Worm (Caenorhabditis elegans): Measurements from ENCODE around the gene rpl-21.

Gene rpl-21

ce11 chrIII:8130177-8130902, at the start of gene rpl-21, which contains the start of gene C14B9.10:
Gene rpl-21, minus strand, starts transcription at chrIII:8130227.
Gene C14B9.10, plus strand, starts transcription at chrIII:8130852.
- TF ChIP-seq akir-1 (GFP tag; optimal IDR thresholded peaks at IDR 0.05) = no peak
- no peak for TF ChIP-seq C06A6.2 (GFP tag; conservative IDR thresholded peaks at IDR 0.05)
- TF ChIP-seq K12H6.12 (tag; optimal IDR thresholded peaks at IDR 0.05) = no peak
- no peak for TF ChIP-seq chd-7 (tag; optimal IDR thresholded peaks at IDR 0.05)
- peak; percentile 76 for TF ChIP-seq rcor-1 (GFP tag; IDR thresholded peaks at IDR 0.05)
- no peak for TF ChIP-seq sea-2 (GFP tag; IDR thresholded peaks at IDR 0.05)
- peak; percentile 96 for TF ChIP-seq lsl-1 (GFP tag; optimal IDR thresholded peaks at IDR 0.05)
- peak in 1 of 3 experiments; percentile 67 for TF ChIP-seq lin-35 (GFP tag; optimal IDR thresholded peaks at IDR 0.05)
- TF ChIP-seq cebp-1 (GFP tag; IDR thresholded peaks at IDR 0.05) = no peak
- TF ChIP-seq cebp-1 (tag; optimal IDR thresholded peaks at IDR 0.05) = peak; percentile 64
- peak; percentile 36 for TF ChIP-seq nhr-80 (tag; optimal IDR thresholded peaks at IDR 0.05)
- TF ChIP-seq die-1 (tag; optimal IDR thresholded peaks at IDR 0.05) = no peak
- no peak for TF ChIP-seq aptf-3 (GFP tag; IDR thresholded peaks at IDR 0.05)
- peak; percentile 60 for TF ChIP-seq xnd-1 (tag; optimal IDR thresholded peaks at IDR 0.05)
- TF ChIP-seq B0035.1 (tag; optimal IDR thresholded peaks at IDR 0.05) = no peak
- TF ChIP-seq nfya-2 (GFP tag; IDR thresholded peaks at IDR 0.05) = no peak
- TF ChIP-seq ztf-22 (GFP tag; optimal IDR thresholded peaks at IDR 0.05) = no peak
- TF ChIP-seq lin-40 (tag; optimal IDR thresholded peaks at IDR 0.05) = peak; percentile 46
- no peak for TF ChIP-seq zfh-2 (GFP tag; conservative IDR thresholded peaks at IDR 0.05)
- TF ChIP-seq Y79H2A.3 (GFP tag; conservative IDR thresholded peaks at IDR 0.05) = no peak
- peak; percentile 71 for TF ChIP-seq tbp1 (GFP tag; optimal IDR thresholded peaks at IDR 0.05)
- TF ChIP-seq nfya-1 (tag; optimal IDR thresholded peaks at IDR 0.05; ENCODE audit: borderline replicate concordance, insufficient read depth) = no peak
- TF ChIP-seq ets-4 (GFP tag; optimal IDR thresholded peaks at IDR 0.05) = no peak
- no peak for TF ChIP-seq ceh-58 (GFP tag; IDR thresholded peaks at IDR 0.05)
- peak; percentile 82 for TF ChIP-seq tlf-1 (GFP tag; optimal IDR thresholded peaks at IDR 0.05)
- peak; percentile 70 for TF ChIP-seq attf-3 (GFP tag; conservative IDR thresholded peaks at IDR 0.05)
- no peak for TF ChIP-seq F57A8.1 (GFP tag; optimal IDR thresholded peaks at IDR 0.05)
- TF ChIP-seq madf-8 (GFP tag; conservative IDR thresholded peaks at IDR 0.05) = peak; percentile 53
- TF ChIP-seq hrde-1 (tag; optimal IDR thresholded peaks at IDR 0.05; ENCODE audit: borderline replicate concordance) = no peak
- no peak for TF ChIP-seq nhr-179 (tag; optimal IDR thresholded peaks at IDR 0.05)
- no peak for TF ChIP-seq T26A5.8 (tag; optimal IDR thresholded peaks at IDR 0.05)
- TF ChIP-seq nhr-90 (tag; optimal IDR thresholded peaks at IDR 0.05) = no peak
- TF ChIP-seq nhr-27 (tag; optimal IDR thresholded peaks at IDR 0.05) = no peak
- peak; percentile 25; the same call in 1 of the 2 replicates for TF ChIP-seq C17E4.6 (GFP tag; IDR thresholded peaks at IDR 0.05)
- TF ChIP-seq snpc-1.1 (tag; optimal IDR thresholded peaks at IDR 0.05; ENCODE audit: insufficient read depth) = peak; percentile 60
- no peak for TF ChIP-seq F39B2.1 (GFP tag; IDR thresholded peaks at IDR 0.05)
- peak; percentile 89 for TF ChIP-seq pbrm-1 (GFP tag; IDR thresholded peaks at IDR 0.05)
- TF ChIP-seq ztf-26 (tag; optimal IDR thresholded peaks at IDR 0.05) = no peak
- no peak for TF ChIP-seq egrh-3 (GFP tag; IDR thresholded peaks at IDR 0.05)
- TF ChIP-seq ztf-25 (GFP tag; IDR thresholded peaks at IDR 0.05) = no peak
- TF ChIP-seq madf-6 (GFP tag; IDR thresholded peaks at IDR 0.05) = peak; percentile 92
- TF ChIP-seq ztf-6 (GFP tag; IDR thresholded peaks at IDR 0.05) = no peak
- peak; percentile 63 for TF ChIP-seq B0336.3 (GFP tag; IDR thresholded peaks at IDR 0.05)
- TF ChIP-seq T07F8.4 (tag; optimal IDR thresholded peaks at IDR 0.05) = no peak
- TF ChIP-seq F10E7.11 (tag; optimal IDR thresholded peaks at IDR 0.05) = no peak
- TF ChIP-seq F33H1.4 (GFP tag; IDR thresholded peaks at IDR 0.05) = peak; percentile 98
- no peak for TF ChIP-seq rpc-1 (optimal IDR thresholded peaks at IDR 0.05)
- TF ChIP-seq rpc-1 (tag; optimal IDR thresholded peaks at IDR 0.05) = no peak

Measured in whole organism, young adult.